Worm (Caenorhabditis elegans): ENCODE measurements around the gene F44E5.4.

F44E5.4 gene

DNA sequence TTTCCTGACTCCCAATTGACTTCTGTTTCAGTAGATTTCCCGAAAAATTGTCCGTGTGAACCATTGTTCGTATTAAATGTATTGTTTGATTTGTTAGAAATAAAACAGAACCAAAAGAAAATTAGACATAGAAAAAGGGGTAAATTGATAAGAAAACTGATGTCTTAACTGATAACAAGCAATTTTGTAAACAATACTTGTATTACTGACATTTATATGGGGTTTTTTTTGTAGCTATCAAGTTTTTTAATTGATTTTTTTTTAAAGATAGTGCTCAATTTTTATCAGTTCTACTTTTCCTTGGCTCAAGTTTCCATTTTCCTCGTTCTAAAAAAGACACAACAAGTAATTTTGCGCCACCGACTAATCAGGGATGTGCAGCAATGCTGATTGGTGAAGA lies 38.1 kb upstream of the F44E5.4 start:
- no peak for TF ChIP-seq ama-1 (optimal IDR thresholded peaks at IDR 0.05)
- TF ChIP-seq eor-1 (tag; optimal IDR thresholded peaks at IDR 0.05): no peak
- TF ChIP-seq pqm-1 (tag; optimal IDR thresholded peaks at IDR 0.05): peak; percentile 58
- TF ChIP-seq pha-4 (tag; optimal IDR thresholded peaks at IDR 0.05): peak; percentile 90
- no peak for TF ChIP-seq sea-2 (GFP tag; optimal IDR thresholded peaks at IDR 0.05)
- no peak for TF ChIP-seq nfya-1 (tag; optimal IDR thresholded peaks at IDR 0.05; ENCODE audit: insufficient read depth)
- TF ChIP-seq elt-2 (tag; optimal IDR thresholded peaks at IDR 0.05): peak; percentile 92
- no peak for TF ChIP-seq nhr-23 (tag; optimal IDR thresholded peaks at IDR 0.05)

ce11 chrII:11794392-11794791 lies 35.3 kb upstream of the F44E5.4 start:
- TF ChIP-seq lin-39 (tag; optimal IDR thresholded peaks at IDR 0.05): peak; percentile 44
- TF ChIP-seq pha-4 (tag; optimal IDR thresholded peaks at IDR 0.05): no peak

- no peak for TF ChIP-seq pha-4 (tag; optimal IDR thresholded peaks at IDR 0.05)
- TF ChIP-seq ceh-82 (tag; optimal IDR thresholded peaks at IDR 0.05): no peak
- no peak for TF ChIP-seq ama-1 (optimal IDR thresholded peaks at IDR 0.05)
Observed at ce11 chrII:11790458-11790857, 31.3 kb upstream of the F44E5.4 start, which contains the start of gene F43G6.4. F43G6.4 (plus strand) TSS chrII:11790758.

- no peak for TF ChIP-seq fkh-2 (tag; optimal IDR thresholded peaks at IDR 0.05)
- peak; percentile 41 for TF ChIP-seq pha-4 (tag; optimal IDR thresholded peaks at IDR 0.05)
- no peak for TF ChIP-seq aly-2 (tag; optimal IDR thresholded peaks at IDR 0.05)
Observed at ce11 chrII:11788025-11788424, 28.9 kb upstream of the F44E5.4 start.

- no peak for TF ChIP-seq egl-27 (tag; optimal IDR thresholded peaks at IDR 0.05)
- TF ChIP-seq skn-1 (tag; optimal IDR thresholded peaks at IDR 0.05): no peak
- no peak for TF ChIP-seq nhr-76 (tag; optimal IDR thresholded peaks at IDR 0.05)
- peak; percentile 21 for TF ChIP-seq nfya-1 (tag; optimal IDR thresholded peaks at IDR 0.05; ENCODE audit: insufficient read depth)
- TF ChIP-seq ama-1 (optimal IDR thresholded peaks at IDR 0.05): no peak
- no peak for TF ChIP-seq ceh-82 (tag; optimal IDR thresholded peaks at IDR 0.05)
- TF ChIP-seq zag-1 (tag; optimal IDR thresholded peaks at IDR 0.05): no peak
- TF ChIP-seq pha-4 (tag; optimal IDR thresholded peaks at IDR 0.05): peak; percentile 55
- no peak for TF ChIP-seq eor-1 (tag; optimal IDR thresholded peaks at IDR 0.05)
- TF ChIP-seq nhr-77 (tag; optimal IDR thresholded peaks at IDR 0.05): no peak
- no peak for TF ChIP-seq ceh-16 (tag; optimal IDR thresholded peaks at IDR 0.05)
- TF ChIP-seq nhr-12 (tag; optimal IDR thresholded peaks at IDR 0.05): no peak
- TF ChIP-seq nhr-23 (tag; optimal IDR thresholded peaks at IDR 0.05): no peak
- TF ChIP-seq nhr-43 (tag; optimal IDR thresholded peaks at IDR 0.05; ENCODE audit: poor library complexity, severe bottlenecking): no peak
- TF ChIP-seq egl-5 (tag; optimal IDR thresholded peaks at IDR 0.05): no peak
- no peak for TF ChIP-seq tbx-2 (tag; optimal IDR thresholded peaks at IDR 0.05)
- TF ChIP-seq ztf-11 (tag; optimal IDR thresholded peaks at IDR 0.05): no peak
- TF ChIP-seq nhr-67 (tag; optimal IDR thresholded peaks at IDR 0.05): no peak
Observed at ce11 chrII:11782493-11782892, 23.4 kb upstream of the F44E5.4 start, which contains the start of gene F43G6.16. F43G6.16 (minus strand) TSS chrII:11782633.

- TF ChIP-seq egl-5 (tag; optimal IDR thresholded peaks at IDR 0.05): peak; percentile 5
- TF ChIP-seq nhr-25 (tag; optimal IDR thresholded peaks at IDR 0.05): peak; percentile 49
- TF ChIP-seq R02D3.7 (tag; optimal IDR thresholded peaks at IDR 0.05): peak; percentile 43
- TF ChIP-seq pha-4 (tag; optimal IDR thresholded peaks at IDR 0.05): peak; percentile 77
- peak; percentile 45 for TF ChIP-seq skn-1 (tag; optimal IDR thresholded peaks at IDR 0.05)
- no peak for TF ChIP-seq snpc-4 (tag; optimal IDR thresholded peaks at IDR 0.05)
- no peak for TF ChIP-seq fkh-2 (tag; optimal IDR thresholded peaks at IDR 0.05)
- TF ChIP-seq nfya-1 (tag; optimal IDR thresholded peaks at IDR 0.05; ENCODE audit: insufficient read depth): peak; percentile 85
- TF ChIP-seq lin-15B (tag; optimal IDR thresholded peaks at IDR 0.05): peak; percentile 78
- TF ChIP-seq elt-2 (tag; optimal IDR thresholded peaks at IDR 0.05): peak; percentile 31
- TF ChIP-seq nhr-43 (tag; optimal IDR thresholded peaks at IDR 0.05; ENCODE audit: poor library complexity, severe bottlenecking): peak; percentile 19
- no peak for TF ChIP-seq zag-1 (tag; optimal IDR thresholded peaks at IDR 0.05)
- peak; percentile 36 for TF ChIP-seq hmg-11 (tag; optimal IDR thresholded peaks at IDR 0.05)
- peak; percentile 24 for TF ChIP-seq lin-39 (tag; optimal IDR thresholded peaks at IDR 0.05)
- TF ChIP-seq ceh-16 (tag; optimal IDR thresholded peaks at IDR 0.05): no peak
- peak; percentile 48 for TF ChIP-seq nhr-23 (tag; optimal IDR thresholded peaks at IDR 0.05)
Observed at ce11 chrII:11777893-11778480, 18.9 kb upstream of the F44E5.4 start, which contains the start of the genes patr-1 and dna-2. patr-1 (minus strand) TSS chrII:11777943. dna-2 (plus strand) TSS chrII:11778430.

Data from whole organism, L3 larva.